Fruit fly (Drosophila melanogaster): ENCODE measurements around the gene CASK.
A peak's percentile ranks its signal among the peaks of the same experiment; 100 is the strongest.

dm6 chr3R:21834234-21835070 lies 12.0 kb upstream of the CASK start:
- TF ChIP-seq CG6276 (GFP tag; optimal IDR thresholded peaks at IDR 0.05) (no peak), CG10631 (GFP tag; optimal IDR thresholded peaks at IDR 0.05) (peak; percentile 10), Sox102F (GFP tag; optimal IDR thresholded peaks at IDR 0.05) (no peak), Smox (GFP tag; optimal IDR thresholded peaks at IDR 0.05) (peak; percentile 16), CG16779 (tag; optimal IDR thresholded peaks at IDR 0.05) (no peak), eg (GFP tag; IDR thresholded peaks at IDR 0.05) (0 out of 3 replicates have a peak, but pooled peaks have one; percentile 9), pdm3 (GFP tag; optimal IDR thresholded peaks at IDR 0.05) (no peak), esn (GFP tag; optimal IDR thresholded peaks at IDR 0.05) (peak; percentile 22), CG31627 (GFP tag; optimal IDR thresholded peaks at IDR 0.05) (no peak), Eip78C (GFP tag) (peak; percentile 72), net (GFP tag; optimal IDR thresholded peaks at IDR 0.05) (no peak), CG3032 (tag; optimal IDR thresholded peaks at IDR 0.05) (no peak), topi (GFP tag; optimal IDR thresholded peaks at IDR 0.05) (no peak)

Data from whole organism, prepupa.